Fruit fly (Drosophila melanogaster) whole organism, embryonic: ENCODE results near the gene CG11382.
A peak's percentile ranks its signal among the peaks of the same experiment; 100 is the strongest.

Experiments used
- Adf1 ChIP-seq: fragments of 200-800 bp; sonication (Bioruptor generic); IDR thresholded peaks from 2 replicates; pipeline ENCODE4 v1.3.6; 2022; ENCODE audit warnings: missing biosample characterization, missing genetic modification characterization
- B-H1 ChIP-seq: fragments of 200-800 bp; sonication (Bioruptor generic); IDR thresholded peaks from 3 replicates; pipeline ENCODE4 v1.3.6; 2022; ENCODE audit warnings: missing biosample characterization, missing genetic modification characterization
- CG10366 ChIP-seq: fragments of 200-800 bp; sonication (Bioruptor generic); IDR thresholded peaks from 2 replicates; pipeline ENCODE4 v1.3.6; 2022; ENCODE audit warnings: missing biosample characterization, missing genetic modification characterization
- CG11085 ChIP-seq: fragments of 200-800 bp; sonication (Bioruptor generic); IDR thresholded peaks from 2 replicates; pipeline ENCODE4 v1.3.6; 2022; ENCODE audit warnings: missing biosample characterization, missing genetic modification characterization
- CG11695 ChIP-seq: fragments of 200-800 bp; sonication (Bioruptor generic); IDR thresholded peaks from 3 replicates; pipeline ENCODE4 v1.3.6; 2022; ENCODE audit warnings: missing biosample characterization, missing genetic modification characterization
- CG11723 ChIP-seq: fragments of 200-800 bp; sonication (Bioruptor generic); optimal IDR thresholded peaks from 2 replicates; lab custom pipeline; 2017; ENCODE audit warnings: missing biosample characterization, mild to moderate bottlenecking, missing genetic modification characterization
- CG12236 ChIP-seq: fragments of 200-800 bp; sonication (Bioruptor generic); optimal IDR thresholded peaks from 2 replicates; lab custom pipeline; 2016; ENCODE audit warnings: missing biosample characterization, missing genetic modification characterization
- CG12744 ChIP-seq: fragments of 200-800 bp; sonication (Bioruptor generic); optimal IDR thresholded peaks from 2 replicates; lab custom pipeline; 2016; ENCODE audit warnings: missing biosample characterization, missing genetic modification characterization
- CG15601 ChIP-seq: fragments of 200-800 bp; sonication (Bioruptor generic); optimal IDR thresholded peaks from 3 replicates; lab custom pipeline; 2019; ENCODE audit warnings: missing biosample characterization, mild to moderate bottlenecking, missing genetic modification characterization, moderate library complexity
- CG1603 ChIP-seq: fragments of 200-800 bp; sonication (Bioruptor generic); optimal IDR thresholded peaks from 2 replicates; lab custom pipeline; 2019; ENCODE audit warnings: missing biosample characterization, mild to moderate bottlenecking, missing genetic modification characterization, moderate library complexity
- CG16779 ChIP-seq: fragments of 200-800 bp; sonication (Bioruptor generic); IDR thresholded peaks from 2 replicates; pipeline ENCODE4 v1.3.6; 2022; ENCODE audit warnings: missing biosample characterization, missing genetic modification characterization
- CG2712 ChIP-seq: fragments of 200-800 bp; optimal IDR thresholded peaks from 3 replicates; lab custom pipeline; 2019; ENCODE audit warnings: missing biosample characterization, mild to moderate bottlenecking, missing genetic modification characterization, moderate library complexity
- CG3163 ChIP-seq: fragments of 200-800 bp; sonication (Bioruptor generic); optimal IDR thresholded peaks from 3 replicates; lab custom pipeline; 2016; ENCODE audit warnings: missing biosample characterization, missing genetic modification characterization
- CG3995 ChIP-seq: fragments of 200-800 bp; sonication (Bioruptor generic); optimal IDR thresholded peaks from 3 replicates; lab custom pipeline; 2016; ENCODE audit warnings: missing biosample characterization, missing genetic modification characterization
- CG42726 ChIP-seq: fragments of 200-800 bp; sonication (Bioruptor generic); IDR thresholded peaks from 2 replicates; pipeline ENCODE4 v1.3.6; 2022; ENCODE audit warnings: missing biosample characterization, missing genetic modification characterization; ENCODE audit not compliant: partially characterized antibody
- CG4328 ChIP-seq: fragments of 200-800 bp; sonication (Bioruptor generic); optimal IDR thresholded peaks from 3 replicates; lab custom pipeline; 2017; ENCODE audit warnings: missing biosample characterization, missing genetic modification reagents, missing genetic modification characterization
- CG4404 ChIP-seq: fragments of 200-800 bp; sonication (Bioruptor generic); IDR thresholded peaks from 2 replicates; pipeline ENCODE4 v1.3.6; 2022; ENCODE audit warnings: missing biosample characterization, missing genetic modification characterization
- CG6765 ChIP-seq: fragments of 200-800 bp; sonication (Bioruptor generic); optimal IDR thresholded peaks from 3 replicates; lab custom pipeline; 2017; ENCODE audit warnings: missing biosample characterization, mild to moderate bottlenecking, missing genetic modification characterization
- CG8478 ChIP-seq: fragments of >200 bp; optimal IDR thresholded peaks from 2 replicates; lab custom pipeline; 2018
- CG9932 ChIP-seq: fragments of 200-800 bp; sonication (Bioruptor generic); IDR thresholded peaks from 2 replicates; pipeline ENCODE4 v1.3.6; 2022; ENCODE audit warnings: missing biosample characterization, missing genetic modification characterization
- D19B ChIP-seq: fragments of 200-800 bp; sonication (Bioruptor generic); optimal IDR thresholded peaks from 2 replicates; lab custom pipeline; 2017; ENCODE audit warnings: missing biosample characterization, mild to moderate bottlenecking, missing genetic modification characterization
- Ets97D ChIP-seq: fragments of 200-800 bp; sonication (Bioruptor generic); optimal IDR thresholded peaks from 3 replicates; lab custom pipeline; 2016; ENCODE audit warnings: missing biosample characterization, missing genetic modification characterization
- Hmr ChIP-seq: fragments of 200-800 bp; sonication (Bioruptor generic); optimal IDR thresholded peaks from 3 replicates; lab custom pipeline; 2017; ENCODE audit warnings: mild to moderate bottlenecking, missing biosample characterization, missing genetic modification reagents, missing genetic modification characterization
- Hr78 ChIP-seq, 2 experiments: fragments of 200-800 bp in 1 of 2; fragments of >200 bp in 1 of 2; sonication (Bioruptor generic) in 1 of 2; optimal IDR thresholded peaks; 2 replicates each; lab custom pipeline; 2017 to 2019; ENCODE audit warnings: missing biosample characterization in 2 of 2, missing genetic modification characterization in 2 of 2, mild to moderate bottlenecking in 1 of 2, moderate library complexity in 1 of 2
- MBD-R2 ChIP-seq: fragments of 200-800 bp; sonication (Bioruptor generic); IDR thresholded peaks from 2 replicates; pipeline ENCODE4 v1.3.6; 2022; ENCODE audit warnings: missing biosample characterization, missing genetic modification characterization
- Med ChIP-seq: fragments of 200-800 bp; sonication (Bioruptor generic); peaks from one replicate; lab custom pipeline; 2016; ENCODE audit warnings: missing biosample characterization, missing genetic modification characterization, mild to moderate bottlenecking, inconsistent platforms, moderate library complexity
- Mes4 ChIP-seq: fragments of 200-800 bp; sonication (Bioruptor generic); optimal IDR thresholded peaks from 2 replicates; lab custom pipeline; 2016; ENCODE audit warnings: missing biosample characterization, missing genetic modification characterization
- NC2β ChIP-seq: fragments of 200-800 bp; sonication (Bioruptor generic); optimal IDR thresholded peaks from 2 replicates; lab custom pipeline; 2016; ENCODE audit warnings: missing biosample characterization, missing genetic modification characterization
- PHDP ChIP-seq: fragments of 200-800 bp; sonication (Bioruptor generic); optimal IDR thresholded peaks from 3 replicates; lab custom pipeline; 2018; ENCODE audit warnings: missing biosample characterization, mild to moderate bottlenecking, missing genetic modification characterization, moderate library complexity
- Rfx ChIP-seq: fragments of 200-800 bp; sonication (Bioruptor generic); IDR thresholded peaks from 2 replicates; pipeline ENCODE4 v1.3.6; 2022; ENCODE audit warnings: missing biosample characterization, missing genetic modification characterization
- Sry-δ ChIP-seq: fragments of 200-800 bp; sonication (Bioruptor generic); optimal IDR thresholded peaks from 2 replicates; lab custom pipeline; 2016; ENCODE audit warnings: missing biosample characterization, missing genetic modification characterization
- chinmo ChIP-seq: fragments of 200-800 bp; sonication (Bioruptor generic); IDR thresholded peaks from 4 replicates; pipeline ENCODE4 v1.3.6; 2022; ENCODE audit warnings: missing biosample characterization, missing genetic modification characterization; ENCODE audit not compliant: partially characterized antibody
- chn ChIP-seq: fragments of 200-800 bp; sonication (Bioruptor generic); optimal IDR thresholded peaks from 2 replicates; lab custom pipeline; 2016; ENCODE audit warnings: missing biosample characterization, missing genetic modification characterization
- dm ChIP-seq: fragments of 200-800 bp; sonication (Bioruptor generic); optimal IDR thresholded peaks from 3 replicates; lab custom pipeline; 2016; ENCODE audit warnings: missing biosample characterization, missing genetic modification characterization
- esg ChIP-seq: fragments of 200-800 bp; sonication (Bioruptor generic); conservative IDR thresholded peaks from 2 replicates; pipeline ENCODE4 v1.3.6; 2022; ENCODE audit warnings: missing biosample characterization, missing genetic modification characterization
- gfzf ChIP-seq: fragments of 200-800 bp; sonication (Bioruptor generic); optimal IDR thresholded peaks from 2 replicates; lab custom pipeline; 2016; ENCODE audit warnings: missing biosample characterization, mild to moderate bottlenecking, missing genetic modification characterization, moderate library complexity
- ham ChIP-seq: fragments of 200-800 bp; sonication (Bioruptor generic); IDR thresholded peaks from 2 replicates; pipeline ENCODE4 v1.3.6; 2022; ENCODE audit warnings: missing biosample characterization, missing genetic modification characterization
- insv ChIP-seq, 2 experiments: fragments of 200-800 bp; sonication (Bioruptor generic); optimal IDR thresholded peaks; 3 replicates each; lab custom pipeline; 2016 to 2018; ENCODE audit warnings: missing biosample characterization in 2 of 2, missing genetic modification characterization in 2 of 2
- inv ChIP-seq: fragments of 200-800 bp; sonication (Bioruptor generic); IDR thresholded peaks from 2 replicates; pipeline ENCODE4 v1.3.6; 2022; ENCODE audit warnings: missing biosample characterization, missing genetic modification characterization; ENCODE audit not compliant: partially characterized antibody
- jing ChIP-seq: fragments of 200-800 bp; sonication (Bioruptor generic); optimal IDR thresholded peaks from 2 replicates; lab custom pipeline; 2018; ENCODE audit warnings: missing biosample characterization, mild to moderate bottlenecking, missing genetic modification characterization
- nerfin-1 ChIP-seq: fragments of 200-800 bp; sonication (Bioruptor generic); optimal IDR thresholded peaks from 3 replicates; lab custom pipeline; 2019; ENCODE audit warnings: missing biosample characterization, mild to moderate bottlenecking, missing genetic modification characterization, moderate library complexity
- nerfin-2 ChIP-seq: fragments of 200-800 bp; sonication (Bioruptor generic); IDR thresholded peaks from 2 replicates; pipeline ENCODE4 v1.3.6; 2022; ENCODE audit warnings: missing biosample characterization, missing genetic modification characterization; ENCODE audit not compliant: partially characterized antibody
- nmo ChIP-seq: fragments of 200-800 bp; sonication (Bioruptor generic); optimal IDR thresholded peaks from 2 replicates; lab custom pipeline; 2018; ENCODE audit warnings: missing biosample characterization, mild to moderate bottlenecking, missing genetic modification characterization, moderate library complexity
- phol ChIP-seq: fragments of 200-800 bp; sonication (Bioruptor generic); optimal IDR thresholded peaks from 3 replicates; lab custom pipeline; 2018; ENCODE audit warnings: missing biosample characterization, mild to moderate bottlenecking, missing genetic modification characterization, moderate library complexity
- pum ChIP-seq: fragments of 200-800 bp; sonication (Bioruptor generic); optimal IDR thresholded peaks from 2 replicates; lab custom pipeline; 2016; ENCODE audit warnings: missing biosample characterization, missing genetic modification characterization
- pzg ChIP-seq: fragments of 200-800 bp; sonication (Bioruptor generic); optimal IDR thresholded peaks from 3 replicates; lab custom pipeline; 2018; ENCODE audit warnings: missing biosample characterization, mild to moderate bottlenecking, missing genetic modification characterization, moderate library complexity
- tap ChIP-seq: fragments of 200-800 bp; optimal IDR thresholded peaks from 3 replicates; lab custom pipeline; 2019; ENCODE audit warnings: missing biosample characterization, mild to moderate bottlenecking, missing genetic modification characterization, moderate library complexity
- tin ChIP-seq: fragments of 200-800 bp; sonication (Bioruptor generic); optimal IDR thresholded peaks from 3 replicates; lab custom pipeline; 2016; ENCODE audit warnings: missing biosample characterization, missing genetic modification characterization
- tio ChIP-seq: fragments of 200-800 bp; sonication (Bioruptor generic); optimal IDR thresholded peaks from 2 replicates; lab custom pipeline; 2017; ENCODE audit warnings: missing biosample characterization, missing genetic modification characterization, inconsistent platforms
- tup ChIP-seq: fragments of 200-800 bp; sonication (Bioruptor generic); optimal IDR thresholded peaks from 2 replicates; lab custom pipeline; 2016; ENCODE audit warnings: missing biosample characterization, mild to moderate bottlenecking, missing genetic modification characterization, moderate library complexity
- unc-4 ChIP-seq: fragments of 200-800 bp; sonication (Bioruptor generic); IDR thresholded peaks from 2 replicates; pipeline ENCODE4 v1.3.6; 2022; ENCODE audit warnings: missing biosample characterization, missing genetic modification characterization; ENCODE audit not compliant: partially characterized antibody

Gene CG11382

dm6 chrX:1236475-1236874 lies 26.7 kb downstream of the CG11382 start, which contains the start of gene CG3638:
Gene CG3638 (minus strand): TSS chrX:1236684.
- TF ChIP-seq CG1603 (tag; lab: Kevin White, UChicago) (peak; percentile 88), pum (GFP tag; lab: Kevin White, UChicago) (no peak), unc-4 (peak; percentile 84), esg (GFP tag; lab: Robert Waterston, UW) (no peak), CG6765 (no peak), NC2β (GFP tag; lab: Kevin White, UChicago) (peak; percentile 4), CG15601 (tag; lab: Kevin White, UChicago) (peak; percentile 24), CG16779 (GFP tag; lab: Robert Waterston, UW) (0 out of 2 replicates have a peak, but pooled peaks have one; percentile 20), tin (GFP tag; lab: Kevin White, UChicago) (peak; percentile 9), chinmo (GFP tag; lab: Robert Waterston, UW) (peak; percentile 86; the same call in 3 of the 4 replicates), CG12744 (GFP tag; lab: Kevin White, UChicago) (peak; percentile 45), nerfin-2 (GFP tag; lab: Robert Waterston, UW) (peak; percentile 13; the same call in 1 of the 2 replicates), CG11723 (GFP tag; lab: Kevin White, UChicago) (no peak), CG10366 (GFP tag; lab: Robert Waterston, UW) (no peak), CG11695 (GFP tag; lab: Robert Waterston, UW) (no peak), Hmr (GFP tag; lab: Kevin White, UChicago) (peak; percentile 71), chn (peak; percentile 38), insv (GFP tag; optimal IDR thresholded peaks at IDR 0.05; lab: Kevin White, UChicago) (peak in 1 of 2 experiments; percentile 39), pzg (GFP tag; lab: Kevin White, UChicago) (peak; percentile 96), Ets97D (GFP tag; lab: Kevin White, UChicago) (peak; percentile 84), CG2712 (peak; percentile 58), CG9932 (GFP tag; lab: Robert Waterston, UW) (peak; percentile 67), tap (no peak), tup (no peak), D19B (GFP tag; lab: Kevin White, UChicago) (no peak), jing (GFP tag; lab: Kevin White, UChicago) (no peak), tio (GFP tag; lab: Kevin White, UChicago) (no peak), nmo (peak; percentile 50), CG12236 (GFP tag; lab: Kevin White, UChicago) (no peak), Rfx (peak; percentile 65), inv (GFP tag; lab: Robert Waterston, UW) (peak; percentile 61; the same call in 1 of the 2 replicates), ham (no peak), nerfin-1 (peak; percentile 52), dm (GFP tag; lab: Kevin White, UChicago) (peak; percentile 70), CG11085 (GFP tag; lab: Robert Waterston, UW) (no peak), Sry-δ (GFP tag; lab: Kevin White, UChicago) (peak; percentile 97), MBD-R2 (GFP tag; lab: Robert Waterston, UW) (peak; percentile 74), PHDP (tag; lab: Kevin White, UChicago) (no peak), gfzf (GFP tag; lab: Kevin White, UChicago) (peak; percentile 84), Hr78 (GFP tag; optimal IDR thresholded peaks at IDR 0.05; lab: Kevin White, UChicago) (no peak), CG8478 (lab: Kevin White, UChicago) (no peak), B-H1 (no peak), Adf1 (GFP tag; lab: Robert Waterston, UW) (peak; percentile 29; the same call in 1 of the 2 replicates), CG3995 (GFP tag; lab: Kevin White, UChicago) (no peak), Med (GFP tag; lab: Kevin White, UChicago) (peak; percentile 90), CG3163 (GFP tag; lab: Kevin White, UChicago) (peak; percentile 37), CG4404 (no peak), CG42726 (GFP tag; lab: Robert Waterston, UW) (peak; percentile 78), CG4328 (no peak), phol (peak; percentile 70), Mes4 (GFP tag; lab: Kevin White, UChicago) (no peak)
